Worm (Caenorhabditis elegans): ENCODE data around the gene Y67D8A.2.

DNA sequence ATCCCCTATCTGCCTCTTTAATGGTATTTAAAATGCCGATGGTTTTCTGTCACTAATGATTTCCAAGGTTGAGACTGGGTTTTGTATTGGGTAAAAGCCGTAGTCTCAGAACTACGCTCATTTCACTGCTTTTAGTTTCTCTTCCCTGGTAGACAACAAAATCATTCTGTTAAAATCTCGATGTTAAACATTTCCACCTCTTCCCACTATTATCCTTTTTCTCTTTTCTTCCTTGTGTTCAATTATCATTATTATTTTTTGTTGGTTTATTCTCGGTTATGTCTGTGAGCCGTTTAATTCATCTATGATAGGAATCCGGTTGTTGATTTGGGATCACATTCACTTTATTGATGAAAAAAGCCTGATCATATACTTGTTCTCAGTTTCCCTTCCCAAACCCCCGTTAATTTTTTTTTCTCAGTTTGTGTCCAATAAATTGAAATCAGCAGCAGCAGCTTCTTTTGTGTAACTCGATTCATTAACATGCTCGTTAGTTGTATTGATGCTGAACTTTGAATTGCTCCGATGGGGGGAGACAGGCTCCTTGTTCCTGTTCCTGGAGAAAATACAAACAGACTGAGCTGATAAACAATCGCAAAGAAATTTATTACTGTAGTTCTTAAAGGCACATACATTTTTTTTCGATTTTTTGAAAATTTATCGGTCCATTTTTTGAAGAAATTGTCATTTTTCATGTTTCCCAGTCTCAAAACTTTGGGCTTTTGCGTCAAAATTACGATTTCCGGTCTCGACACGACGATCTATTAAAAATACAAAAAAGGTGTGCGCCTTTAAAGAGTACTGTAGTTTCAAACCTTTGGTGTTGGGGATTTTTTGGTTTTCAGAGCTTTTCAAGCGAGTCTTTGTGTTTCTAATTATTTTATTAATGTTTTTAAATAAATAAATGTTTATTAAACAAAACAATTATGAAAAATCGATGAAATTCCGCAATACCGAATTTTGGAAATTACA is 74.6 kb downstream of the Y67D8A.2 start:
- TF ChIP-seq tab-1 (GFP tag; IDR thresholded peaks at IDR 0.05): no peak
- TF ChIP-seq cog-1 (tag; optimal IDR thresholded peaks at IDR 0.05): no peak
- no peak for TF ChIP-seq klf-2 (GFP tag; conservative IDR thresholded peaks at IDR 0.05)
- TF ChIP-seq ref-1 (GFP tag; conservative IDR thresholded peaks at IDR 0.05): no peak
- no peak for TF ChIP-seq ztf-29 (GFP tag; IDR thresholded peaks at IDR 0.05)
- no peak for TF ChIP-seq flt-1 (GFP tag; IDR thresholded peaks at IDR 0.05)
